Fruit fly (Drosophila melanogaster): ENCODE measurements around the gene Lmx1a.

dm6 chr3L:12310505-12310904 lies 18.5 kb upstream of the Lmx1a start, which contains the start of gene CG44355:
- TF ChIP-seq Vsx2 (GFP tag; optimal IDR thresholded peaks at IDR 0.05; ENCODE audit: partially characterized antibody) (no peak), rgr (GFP tag; optimal IDR thresholded peaks at IDR 0.05) (no peak), Dfd (GFP tag; optimal IDR thresholded peaks at IDR 0.05) (no peak), Dif (GFP tag; optimal IDR thresholded peaks at IDR 0.05; ENCODE audit: partially characterized antibody) (no peak), Hr83 (GFP tag; optimal IDR thresholded peaks at IDR 0.05; ENCODE audit: poor library complexity, severe bottlenecking) (no peak), pan (optimal IDR thresholded peaks at IDR 0.05) (no peak), usp (GFP tag; optimal IDR thresholded peaks at IDR 0.05) (no peak)

Data from whole organism, wandering third instar larva.